Fruit fly (Drosophila melanogaster) whole organism, embryonic: ENCODE data around the gene CG43090.

Source experiments
- ATbp ChIP-seq: fragments of 200-800 bp; sonication (Bioruptor generic); optimal IDR thresholded peaks from 2 replicates; lab custom pipeline; 2017; ENCODE audit warnings: missing biosample characterization, mild to moderate bottlenecking, missing genetic modification characterization, missing genetic modification reagents
- Ada2b ChIP-seq: fragments of 200-800 bp; sonication (Bioruptor generic); IDR thresholded peaks from 2 replicates; pipeline ENCODE4 v1.3.6; 2022; ENCODE audit warnings: missing biosample characterization, missing genetic modification characterization
- Atf6 ChIP-seq: fragments of 200-800 bp; sonication (Bioruptor generic); IDR thresholded peaks from 2 replicates; pipeline ENCODE4 v1.3.6; 2022; ENCODE audit warnings: missing biosample characterization, missing genetic modification characterization
- CG10209 ChIP-seq: fragments of 200-800 bp; sonication (Bioruptor generic); optimal IDR thresholded peaks from 3 replicates; lab custom pipeline; 2017; ENCODE audit warnings: missing biosample characterization, mild to moderate bottlenecking, missing genetic modification characterization, missing genetic modification reagents
- CG10366 ChIP-seq: fragments of 200-800 bp; sonication (Bioruptor generic); IDR thresholded peaks from 2 replicates; pipeline ENCODE4 v1.3.6; 2022; ENCODE audit warnings: missing biosample characterization, missing genetic modification characterization
- CG10565 ChIP-seq: fragments of 200-800 bp; sonication (Bioruptor generic); optimal IDR thresholded peaks from 3 replicates; lab custom pipeline; 2016; ENCODE audit warnings: missing biosample characterization, mild to moderate bottlenecking, missing genetic modification characterization
- CG13296 ChIP-seq: fragments of 200-800 bp; sonication (Bioruptor generic); optimal IDR thresholded peaks from 3 replicates; lab custom pipeline; 2018; ENCODE audit warnings: missing biosample characterization, mild to moderate bottlenecking, missing genetic modification characterization
- CG14014 ChIP-seq: fragments of 200-800 bp; sonication (Bioruptor generic); IDR thresholded peaks from 2 replicates; pipeline ENCODE4 v1.3.6; 2022; ENCODE audit warnings: missing biosample characterization, missing genetic modification characterization
- CG1647 ChIP-seq: fragments of 200-800 bp; sonication (Bioruptor generic); optimal IDR thresholded peaks from 3 replicates; lab custom pipeline; 2016; ENCODE audit warnings: missing biosample characterization, missing genetic modification characterization
- CG18011 ChIP-seq: fragments of 200-800 bp; sonication (Bioruptor generic); optimal IDR thresholded peaks from 2 replicates; lab custom pipeline; 2017; ENCODE audit warnings: missing biosample characterization, missing genetic modification characterization, mild to moderate bottlenecking, moderate library complexity, missing genotype
- CG18599 ChIP-seq: fragments of 200-800 bp; sonication (Bioruptor generic); optimal IDR thresholded peaks from 3 replicates; lab custom pipeline; 2017; ENCODE audit warnings: missing biosample characterization, missing genetic modification characterization, mild to moderate bottlenecking, moderate library complexity, missing genetic modification reagents
- CG2120 ChIP-seq: fragments of 200-800 bp; sonication (Bioruptor generic); optimal IDR thresholded peaks from 3 replicates; lab custom pipeline; 2016; ENCODE audit warnings: missing biosample characterization, missing genetic modification characterization
- CG2678 ChIP-seq: fragments of 200-800 bp; sonication (Bioruptor generic); optimal IDR thresholded peaks from 3 replicates; lab custom pipeline; 2019; ENCODE audit warnings: missing biosample characterization, mild to moderate bottlenecking, missing genetic modification characterization, moderate library complexity
- CG2889 ChIP-seq: fragments of 200-800 bp; sonication (Bioruptor generic); IDR thresholded peaks from 3 replicates; pipeline ENCODE4 v1.3.6; 2022; ENCODE audit warnings: missing biosample characterization, missing genetic modification characterization
- CG3281 ChIP-seq: fragments of 200-800 bp; sonication (Bioruptor generic); optimal IDR thresholded peaks from 3 replicates; lab custom pipeline; 2017; ENCODE audit warnings: missing biosample characterization, mild to moderate bottlenecking, missing genetic modification characterization
- CG34422 ChIP-seq: fragments of 200-800 bp; sonication (Bioruptor generic); IDR thresholded peaks from 3 replicates; pipeline ENCODE4 v1.3.6; 2022; ENCODE audit warnings: missing biosample characterization, missing genetic modification characterization
- CG5953 ChIP-seq: fragments of 200-800 bp; sonication (Bioruptor generic); IDR thresholded peaks from 2 replicates; pipeline ENCODE4 v1.3.6; 2022; ENCODE audit warnings: missing biosample characterization, missing genetic modification characterization
- CG6689 ChIP-seq: fragments of 200-800 bp; sonication (Bioruptor generic); IDR thresholded peaks from 2 replicates; pipeline ENCODE4 v1.3.6; 2022; ENCODE audit warnings: missing biosample characterization, missing genetic modification characterization
- CG7839 ChIP-seq: fragments of 200-800 bp; sonication (Bioruptor generic); optimal IDR thresholded peaks from 3 replicates; lab custom pipeline; 2018; ENCODE audit warnings: missing biosample characterization, mild to moderate bottlenecking, missing genetic modification characterization, moderate library complexity
- Dref ChIP-seq: fragments of 200-800 bp; sonication (Bioruptor generic); IDR thresholded peaks from 2 replicates; pipeline ENCODE4 v1.3.6; 2022; ENCODE audit warnings: missing biosample characterization, missing genetic modification characterization
- E2f2 ChIP-seq: fragments of 200-800 bp; sonication (Bioruptor generic); IDR thresholded peaks from 2 replicates; pipeline ENCODE4 v1.3.6; 2022; ENCODE audit warnings: missing biosample characterization, missing genetic modification characterization
- Ets65A ChIP-seq: fragments of 200-800 bp; sonication (Bioruptor generic); peaks from one replicate; lab custom pipeline; 2016; ENCODE audit warnings: missing biosample characterization, missing genetic modification characterization
- Hand ChIP-seq: fragments of 200-800 bp; sonication (Bioruptor generic); optimal IDR thresholded peaks from 2 replicates; lab custom pipeline; 2017; ENCODE audit warnings: mild to moderate bottlenecking, missing biosample characterization, missing genetic modification reagents, missing genetic modification characterization
- Hmr ChIP-seq: fragments of 200-800 bp; sonication (Bioruptor generic); optimal IDR thresholded peaks from 3 replicates; lab custom pipeline; 2017; ENCODE audit warnings: mild to moderate bottlenecking, missing biosample characterization, missing genetic modification reagents, missing genetic modification characterization
- Hr39 ChIP-seq: fragments of >200 bp; optimal IDR thresholded peaks from 2 replicates; lab custom pipeline; 2017
- Meics ChIP-seq: fragments of 200-800 bp; sonication (Bioruptor generic); optimal IDR thresholded peaks from 2 replicates; lab custom pipeline; 2017; ENCODE audit warnings: missing biosample characterization, mild to moderate bottlenecking, missing genetic modification characterization
- Ravus ChIP-seq: fragments of 200-800 bp; sonication (Bioruptor generic); IDR thresholded peaks from 2 replicates; pipeline ENCODE4 v1.3.6; 2022; ENCODE audit warnings: missing biosample characterization, missing genetic modification characterization
- Rfx ChIP-seq: fragments of 200-800 bp; sonication (Bioruptor generic); IDR thresholded peaks from 2 replicates; pipeline ENCODE4 v1.3.6; 2022; ENCODE audit warnings: missing biosample characterization, missing genetic modification characterization
- Sox102F ChIP-seq: fragments of 200-800 bp; sonication (Bioruptor generic); optimal IDR thresholded peaks from 2 replicates; lab custom pipeline; 2018; ENCODE audit warnings: missing biosample characterization, mild to moderate bottlenecking, missing genetic modification characterization, moderate library complexity
- ac ChIP-seq: fragments of 200-800 bp; sonication (Bioruptor generic); optimal IDR thresholded peaks from 3 replicates; lab custom pipeline; 2017; ENCODE audit warnings: missing biosample characterization, mild to moderate bottlenecking, missing genetic modification characterization
- bigmax ChIP-seq: fragments of 200-800 bp; sonication (Bioruptor generic); optimal IDR thresholded peaks from 2 replicates; lab custom pipeline; 2018; ENCODE audit warnings: missing biosample characterization, mild to moderate bottlenecking, missing genetic modification characterization
- dmrt99B ChIP-seq: fragments of 200-800 bp; sonication (Bioruptor generic); optimal IDR thresholded peaks from 2 replicates; lab custom pipeline; 2018; ENCODE audit warnings: missing biosample characterization, mild to moderate bottlenecking, missing genetic modification characterization, moderate library complexity
- ems ChIP-seq: fragments of 200-800 bp; sonication (Bioruptor generic); optimal IDR thresholded peaks from 3 replicates; lab custom pipeline; 2016; ENCODE audit warnings: missing biosample characterization, missing genetic modification characterization
- fd3F ChIP-seq: fragments of 200-800 bp; sonication (Bioruptor generic); optimal IDR thresholded peaks from 2 replicates; lab custom pipeline; 2018; ENCODE audit warnings: missing biosample characterization, mild to moderate bottlenecking, missing genetic modification characterization, moderate library complexity
- gsb-n ChIP-seq: fragments of 200-800 bp; sonication (Bioruptor generic); optimal IDR thresholded peaks from 3 replicates; lab custom pipeline; 2018; ENCODE audit warnings: missing biosample characterization, mild to moderate bottlenecking, missing genetic modification characterization
- ind ChIP-seq: fragments of 200-800 bp; sonication (Bioruptor generic); optimal IDR thresholded peaks from 3 replicates; lab custom pipeline; 2016; ENCODE audit warnings: missing biosample characterization, missing genetic modification characterization
- jing ChIP-seq: fragments of 200-800 bp; sonication (Bioruptor generic); optimal IDR thresholded peaks from 2 replicates; lab custom pipeline; 2018; ENCODE audit warnings: missing biosample characterization, mild to moderate bottlenecking, missing genetic modification characterization
- lab ChIP-seq: fragments of 200-800 bp; sonication (Bioruptor generic); optimal IDR thresholded peaks from 3 replicates; lab custom pipeline; 2017; ENCODE audit warnings: missing biosample characterization, missing genetic modification characterization, mild to moderate bottlenecking, moderate library complexity, missing genetic modification reagents
- pan ChIP-seq, 4 experiments: fragments of >200 bp in 3 of 4; fragments of 200-800 bp in 1 of 4; sonication (Bioruptor generic) in 1 of 4; optimal IDR thresholded peaks in 3 of 4; IDR thresholded peaks in 1 of 4; 2 replicates each; pipeline versions ENCODE4 v1.3.6 to Lab custom; 2017 to 2022; ENCODE audit warnings: missing biosample characterization in 2 of 4, missing genetic modification characterization in 2 of 4, mixed read lengths in 1 of 4
- prd ChIP-seq, 3 experiments: fragments of >200 bp in 2 of 3; fragments of 200-800 bp in 1 of 3; sonication (Bioruptor generic) in 1 of 3; optimal IDR thresholded peaks in 2 of 3; IDR thresholded peaks in 1 of 3; 2 replicates in 2 of 3; 3 replicates in 1 of 3; pipeline versions ENCODE4 v1.3.6 to Lab custom; 2017 to 2022; ENCODE audit warnings: missing biosample characterization in 1 of 3, missing genetic modification characterization in 1 of 3
- sim ChIP-seq: fragments of 200-800 bp; sonication (Bioruptor generic); IDR thresholded peaks from 2 replicates; pipeline ENCODE4 v1.3.6; 2022; ENCODE audit warnings: missing biosample characterization, missing genetic modification characterization
- tgo ChIP-seq: fragments of 200-800 bp; sonication (Bioruptor generic); IDR thresholded peaks from 3 replicates; pipeline ENCODE4 v1.3.6; 2022; ENCODE audit warnings: missing biosample characterization, missing genetic modification characterization
- ttk ChIP-seq: fragments of 200-800 bp; sonication (Bioruptor generic); IDR thresholded peaks from 2 replicates; pipeline ENCODE4 v2.1.2; 2022; ENCODE audit warnings: missing biosample characterization, missing genetic modification characterization
- vnd ChIP-seq: fragments of 200-800 bp; sonication (Bioruptor generic); IDR thresholded peaks from 3 replicates; pipeline ENCODE4 v1.3.6; 2022; ENCODE audit warnings: missing biosample characterization, missing genetic modification characterization; ENCODE audit not compliant: partially characterized antibody
- yki ChIP-seq: fragments of >200 bp; optimal IDR thresholded peaks from 3 replicates; lab custom pipeline; 2018

Gene CG43090

dm6 chrX:6151919-6152318, 47.8 kb downstream of the CG43090 start (continued):
- TF ChIP-seq CG10366 (GFP tag; lab: Robert Waterston, UW): peak; percentile 21; the same call in 1 of the 2 replicates
- 0 out of 2 replicates have a peak, but pooled peaks have one; percentile 16 for TF ChIP-seq Atf6
- peak; percentile 47 for TF ChIP-seq CG2678 (tag; lab: Kevin White, UChicago)
- 0 out of 3 replicates have a peak, but pooled peaks have one; percentile 13 for TF ChIP-seq CG34422 (GFP tag; lab: Robert Waterston, UW)
- TF ChIP-seq CG18599 (GFP tag; lab: Kevin White, UChicago): peak; percentile 73
- no peak for TF ChIP-seq CG5953 (GFP tag; lab: Robert Waterston, UW)
- TF ChIP-seq bigmax (GFP tag; lab: Kevin White, UChicago): no peak
- peak; percentile 31 for TF ChIP-seq Hmr (GFP tag; lab: Kevin White, UChicago)
- peak; percentile 62 for TF ChIP-seq lab (GFP tag; lab: Kevin White, UChicago)
- TF ChIP-seq Ets65A (GFP tag; lab: Kevin White, UChicago): peak; percentile 50
- no peak for TF ChIP-seq Ravus (GFP tag; lab: Robert Waterston, UW)
- TF ChIP-seq ind (GFP tag; lab: Kevin White, UChicago): peak; percentile 4
- TF ChIP-seq ATbp: no peak
- TF ChIP-seq E2f2: no peak
- no peak for TF ChIP-seq jing
- TF ChIP-seq Dref (GFP tag; lab: Robert Waterston, UW): no peak
- no peak for TF ChIP-seq CG18011 (GFP tag; lab: Kevin White, UChicago)
- TF ChIP-seq CG2120: peak; percentile 11
- peak; percentile 24 for TF ChIP-seq Sox102F (GFP tag; lab: Kevin White, UChicago)
- TF ChIP-seq vnd (GFP tag; lab: Robert Waterston, UW): no peak
- no peak for TF ChIP-seq gsb-n
- TF ChIP-seq dmrt99B (tag; lab: Kevin White, UChicago): peak; percentile 40
- TF ChIP-seq CG2889 (GFP tag; lab: Robert Waterston, UW): no peak
- no peak for TF ChIP-seq prd (optimal IDR thresholded peaks at IDR 0.05; lab: Kevin White, UChicago)
- peak; percentile 50; the same call in 1 of the 3 replicates for TF ChIP-seq prd (GFP tag; IDR thresholded peaks at IDR 0.05; lab: Robert Waterston, UW)
- TF ChIP-seq CG6689: 0 out of 2 replicates have a peak, but pooled peaks have one; percentile 20
- no peak for TF ChIP-seq pan (optimal IDR thresholded peaks at IDR 0.05; lab: Kevin White, UChicago)
- peak in 1 of 2 experiments; percentile 36 for TF ChIP-seq pan (GFP tag; optimal IDR thresholded peaks at IDR 0.05 in 1 of 2, IDR thresholded peaks at IDR 0.05 in 1 of 2)
- no peak for TF ChIP-seq sim (GFP tag; lab: Robert Waterston, UW)
- TF ChIP-seq ac (GFP tag; lab: Kevin White, UChicago): no peak
- 0 out of 2 replicates have a peak, but pooled peaks have one; percentile 30 for TF ChIP-seq Rfx (GFP tag; lab: Robert Waterston, UW)
- no peak for TF ChIP-seq CG10565
- peak; percentile 46 for TF ChIP-seq Meics (GFP tag; lab: Kevin White, UChicago)
- 0 out of 2 replicates have a peak, but pooled peaks have one; percentile 18 for TF ChIP-seq ttk (GFP tag; lab: Robert Waterston, UW)
- TF ChIP-seq CG7839 (tag; lab: Kevin White, UChicago): peak; percentile 4
- peak; percentile 36; the same call in 1 of the 2 replicates for TF ChIP-seq Ada2b
- TF ChIP-seq CG13296: peak; percentile 14
- no peak for TF ChIP-seq tgo (GFP tag; lab: Robert Waterston, UW)
- no peak for TF ChIP-seq ems (GFP tag; lab: Kevin White, UChicago)
- peak; percentile 16 for TF ChIP-seq CG3281 (GFP tag; lab: Kevin White, UChicago)
- TF ChIP-seq CG1647: no peak
- no peak for TF ChIP-seq CG10209 (GFP tag; lab: Kevin White, UChicago)
- 0 out of 2 replicates have a peak, but pooled peaks have one; percentile 24 for TF ChIP-seq CG14014 (GFP tag; lab: Robert Waterston, UW)
- no peak for TF ChIP-seq fd3F
- no peak for TF ChIP-seq Hand (GFP tag; lab: Kevin White, UChicago)
- TF ChIP-seq Hr39 (lab: Kevin White, UChicago): no peak
- no peak for TF ChIP-seq yki
